Fruit fly (Drosophila melanogaster) whole organism, prepupa: ENCODE results near the gene sing.

Experiments used
- Blimp-1 ChIP-seq: fragments of 200-800 bp; sonication (Bioruptor generic); optimal IDR thresholded peaks from 3 replicates; lab custom pipeline; 2017; ENCODE audit warnings: missing biosample characterization, missing genetic modification characterization, mild to moderate bottlenecking, moderate library complexity, missing genetic modification reagents
- CG10631 ChIP-seq: fragments of 200-800 bp; sonication (Bioruptor generic); optimal IDR thresholded peaks from 2 replicates; lab custom pipeline; 2016; ENCODE audit warnings: missing biosample characterization, missing genetic modification characterization
- CG10669 ChIP-seq: fragments of 200-800 bp; sonication (Bioruptor generic); optimal IDR thresholded peaks from 3 replicates; lab custom pipeline; 2018; ENCODE audit warnings: missing biosample characterization, mild to moderate bottlenecking, missing genetic modification characterization, moderate library complexity
- CG11762 ChIP-seq: fragments of 200-800 bp; sonication (Bioruptor generic); optimal IDR thresholded peaks from 3 replicates; lab custom pipeline; 2016; ENCODE audit warnings: missing biosample characterization, missing genetic modification characterization; ENCODE audit not compliant: insufficient read depth
- CG11902 ChIP-seq: fragments of 200-800 bp; sonication (Bioruptor generic); optimal IDR thresholded peaks from 3 replicates; lab custom pipeline; 2016; ENCODE audit warnings: missing biosample characterization, missing genetic modification characterization
- CG15336 ChIP-seq: fragments of 200-800 bp; sonication (Bioruptor generic); IDR thresholded peaks from 2 replicates; pipeline ENCODE4 v1.3.6; 2022; ENCODE audit warnings: missing biosample characterization, missing genetic modification characterization
- CG1621 ChIP-seq: fragments of 200-800 bp; sonication (Bioruptor generic); optimal IDR thresholded peaks from 3 replicates; lab custom pipeline; 2018; ENCODE audit warnings: missing biosample characterization, mild to moderate bottlenecking, missing genetic modification characterization
- CG3032 ChIP-seq: fragments of 200-800 bp; optimal IDR thresholded peaks from 2 replicates; lab custom pipeline; 2019; ENCODE audit warnings: missing biosample characterization, mild to moderate bottlenecking, missing genetic modification characterization, moderate library complexity
- CG32006 ChIP-seq: fragments of 200-800 bp; sonication (Bioruptor generic); optimal IDR thresholded peaks from 3 replicates; lab custom pipeline; 2017; ENCODE audit warnings: missing biosample characterization, mild to moderate bottlenecking, missing genetic modification characterization
- CG3919 ChIP-seq: fragments of 200-800 bp; sonication (Bioruptor generic); optimal IDR thresholded peaks from 3 replicates; lab custom pipeline; 2016; ENCODE audit warnings: missing biosample characterization, missing genetic modification characterization
- CG6163 ChIP-seq: fragments of 200-800 bp; sonication (Bioruptor generic); IDR thresholded peaks from 3 replicates; pipeline ENCODE4 v1.3.6; 2022; ENCODE audit warnings: missing biosample characterization, missing genetic modification characterization
- CG6792 ChIP-seq: fragments of 200-800 bp; sonication (Bioruptor generic); optimal IDR thresholded peaks from 3 replicates; lab custom pipeline; 2016; ENCODE audit warnings: missing biosample characterization, missing genetic modification characterization
- CG6854 ChIP-seq: fragments of 200-800 bp; sonication (Bioruptor generic); optimal IDR thresholded peaks from 2 replicates; lab custom pipeline; 2017; ENCODE audit warnings: missing biosample characterization, mild to moderate bottlenecking, missing genetic modification characterization
- CG7368 ChIP-seq: fragments of 200-800 bp; sonication (Bioruptor generic); optimal IDR thresholded peaks from 3 replicates; lab custom pipeline; 2016; ENCODE audit warnings: missing biosample characterization, missing genetic modification characterization
- CG8119 ChIP-seq: fragments of 200-800 bp; sonication (Bioruptor generic); IDR thresholded peaks from 3 replicates; pipeline ENCODE4 v1.3.6; 2022; ENCODE audit warnings: missing biosample characterization, missing genetic modification characterization
- CG9139 ChIP-seq: fragments of 200-800 bp; sonication (Bioruptor generic); optimal IDR thresholded peaks from 3 replicates; lab custom pipeline; 2017; ENCODE audit warnings: missing biosample characterization, mild to moderate bottlenecking, missing genetic modification characterization
- Eip75B ChIP-seq: fragments of 200-800 bp; sonication (Bioruptor generic); optimal IDR thresholded peaks from 3 replicates; lab custom pipeline; 2016; ENCODE audit warnings: missing biosample characterization, missing genetic modification characterization
- Eip78C ChIP-seq: fragments of 200-800 bp; sonication (Bioruptor generic); peaks from one replicate; lab custom pipeline; 2016; ENCODE audit warnings: missing biosample characterization, missing genetic modification characterization
- Eip93F ChIP-seq: fragments of 200-800 bp; sonication (Bioruptor generic); optimal IDR thresholded peaks from 2 replicates; lab custom pipeline; 2016; ENCODE audit warnings: missing biosample characterization, mild to moderate bottlenecking, missing genetic modification characterization
- Ets21C ChIP-seq: fragments of 200-800 bp; sonication (Bioruptor generic); optimal IDR thresholded peaks from 3 replicates; lab custom pipeline; 2016; ENCODE audit warnings: missing biosample characterization, missing genetic modification characterization
- Gug ChIP-seq: fragments of 200-800 bp; sonication (Bioruptor generic); IDR thresholded peaks from 2 replicates; pipeline ENCODE4 v1.3.6; 2022; ENCODE audit warnings: missing biosample characterization, missing genetic modification characterization
- Hr4 ChIP-seq: fragments of 200-800 bp; sonication (Bioruptor generic); optimal IDR thresholded peaks from 3 replicates; lab custom pipeline; 2016; ENCODE audit warnings: missing biosample characterization, missing genetic modification characterization
- Lpt ChIP-seq: fragments of 200-800 bp; sonication (Bioruptor generic); optimal IDR thresholded peaks from 3 replicates; lab custom pipeline; 2016; ENCODE audit warnings: missing biosample characterization, missing genetic modification characterization
- Met ChIP-seq: fragments of 200-800 bp; sonication (Bioruptor generic); optimal IDR thresholded peaks from 3 replicates; lab custom pipeline; 2016; ENCODE audit warnings: missing biosample characterization, missing genetic modification characterization
- OdsH ChIP-seq: fragments of 200-800 bp; sonication (Bioruptor generic); optimal IDR thresholded peaks from 3 replicates; lab custom pipeline; 2016; ENCODE audit warnings: missing biosample characterization, missing genetic modification characterization
- Sox102F ChIP-seq: fragments of 200-800 bp; sonication (Bioruptor generic); optimal IDR thresholded peaks from 2 replicates; lab custom pipeline; 2016; ENCODE audit warnings: missing biosample characterization, mild to moderate bottlenecking, missing genetic modification characterization
- Sox15 ChIP-seq: fragments of 200-800 bp; sonication (Bioruptor generic); optimal IDR thresholded peaks from 3 replicates; lab custom pipeline; 2016; ENCODE audit warnings: missing biosample characterization, missing genetic modification characterization
- achi ChIP-seq: fragments of 200-800 bp; sonication (Bioruptor generic); optimal IDR thresholded peaks from 3 replicates; lab custom pipeline; 2016; ENCODE audit warnings: missing biosample characterization, missing genetic modification characterization
- acj6 ChIP-seq: fragments of 200-800 bp; sonication (Bioruptor generic); optimal IDR thresholded peaks from 3 replicates; lab custom pipeline; 2016; ENCODE audit warnings: missing biosample characterization, missing genetic modification characterization
- dac ChIP-seq: fragments of 200-800 bp; sonication (Bioruptor generic); optimal IDR thresholded peaks from 2 replicates; lab custom pipeline; 2017; ENCODE audit warnings: missing biosample characterization, mild to moderate bottlenecking, missing genetic modification characterization
- dsx ChIP-seq: fragments of 200-800 bp; optimal IDR thresholded peaks from 3 replicates; lab custom pipeline; 2019; ENCODE audit warnings: missing biosample characterization, mild to moderate bottlenecking, missing genetic modification characterization, moderate library complexity; ENCODE audit not compliant: poor library complexity, severe bottlenecking
- eg ChIP-seq: fragments of 200-800 bp; sonication (Bioruptor generic); IDR thresholded peaks from 3 replicates; pipeline ENCODE4 v1.3.6; 2022; ENCODE audit warnings: missing biosample characterization, missing genetic modification characterization
- esn ChIP-seq: fragments of 200-800 bp; sonication (Bioruptor generic); optimal IDR thresholded peaks from 2 replicates; lab custom pipeline; 2016; ENCODE audit warnings: missing biosample characterization, mild to moderate bottlenecking, missing genetic modification characterization, moderate library complexity
- fd59A ChIP-seq: fragments of 200-800 bp; sonication (Bioruptor generic); optimal IDR thresholded peaks from 2 replicates; lab custom pipeline; 2017; ENCODE audit warnings: missing biosample characterization, mild to moderate bottlenecking, missing genetic modification characterization, missing genetic modification reagents
- fd85E ChIP-seq: fragments of 200-800 bp; sonication (Bioruptor generic); optimal IDR thresholded peaks from 3 replicates; lab custom pipeline; 2016; ENCODE audit warnings: missing biosample characterization, missing genetic modification characterization
- lz ChIP-seq: fragments of 200-800 bp; sonication (Bioruptor generic); optimal IDR thresholded peaks from 3 replicates; lab custom pipeline; 2016; ENCODE audit warnings: missing biosample characterization, missing genetic modification characterization
- net ChIP-seq: fragments of 200-800 bp; sonication (Bioruptor generic); optimal IDR thresholded peaks from 3 replicates; lab custom pipeline; 2016; ENCODE audit warnings: missing biosample characterization, missing genetic modification characterization
- pdm3 ChIP-seq: fragments of 200-800 bp; sonication (Bioruptor generic); optimal IDR thresholded peaks from 3 replicates; lab custom pipeline; 2016; ENCODE audit warnings: missing biosample characterization, missing genetic modification characterization
- ss ChIP-seq, 2 experiments: fragments of 200-800 bp; sonication (Bioruptor generic); optimal IDR thresholded peaks; 2 replicates in 1 of 2; 3 replicates in 1 of 2; lab custom pipeline; 2017 to 2018; ENCODE audit warnings: mild to moderate bottlenecking in 2 of 2, missing biosample characterization in 2 of 2, missing genetic modification characterization in 2 of 2, moderate library complexity in 1 of 2
- svp ChIP-seq: fragments of 200-800 bp; sonication (Bioruptor generic); peaks from one replicate; lab custom pipeline; 2016; ENCODE audit warnings: missing biosample characterization, missing genetic modification characterization
- topi ChIP-seq: fragments of 200-800 bp; sonication (Bioruptor generic); optimal IDR thresholded peaks from 3 replicates; lab custom pipeline; 2016; ENCODE audit warnings: missing biosample characterization, missing genetic modification characterization
- vri ChIP-seq: fragments of 200-800 bp; sonication (Bioruptor generic); optimal IDR thresholded peaks from 3 replicates; lab custom pipeline; 2016; ENCODE audit warnings: missing biosample characterization, mild to moderate bottlenecking, missing genetic modification characterization

sing gene

DNA sequence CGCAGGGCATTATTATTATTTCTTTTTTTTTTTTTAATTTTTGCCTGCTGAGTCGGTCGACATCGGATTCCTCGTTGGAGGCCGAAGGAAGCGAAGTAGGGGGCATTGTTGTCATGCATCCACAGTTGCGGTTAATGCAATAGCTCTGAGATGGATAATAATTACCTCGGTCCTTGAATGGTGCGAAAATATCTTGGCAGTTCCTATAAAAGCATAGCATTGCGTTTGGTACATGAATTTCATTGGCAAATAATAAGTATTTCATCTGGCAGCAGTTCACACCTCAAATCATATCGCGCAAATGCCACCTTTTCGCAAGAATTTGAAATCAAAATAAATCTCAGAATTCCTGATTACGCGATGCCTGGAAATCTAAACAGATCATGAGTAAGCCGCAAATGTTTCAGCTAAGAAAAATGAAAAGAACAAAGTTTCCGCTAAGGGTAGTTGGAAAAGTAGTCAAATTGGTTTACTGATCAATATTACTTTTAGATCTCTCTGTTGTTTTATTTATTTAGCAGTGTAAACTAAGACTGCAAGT is 31.9 kb upstream of the sing start (continued):
- TF ChIP-seq eg (GFP tag; lab: Robert Waterston, UW) (no peak), lz (GFP tag; lab: Kevin White, UChicago) (peak; percentile 56), Hr4 (GFP tag; lab: Kevin White, UChicago) (no peak), Eip93F (GFP tag; lab: Kevin White, UChicago) (no peak), CG15336 (no peak), CG10631 (GFP tag; lab: Kevin White, UChicago) (peak; percentile 31), dsx (GFP tag; lab: Kevin White, UChicago) (no peak), CG9139 (no peak), CG7368 (GFP tag; lab: Kevin White, UChicago) (no peak), ss (GFP tag; optimal IDR thresholded peaks at IDR 0.05; lab: Kevin White, UChicago) (peak in 1 of 2 experiments; percentile 20), esn (peak; percentile 67), Sox15 (GFP tag; lab: Kevin White, UChicago) (peak; percentile 49)
- TF ChIP-seq, all 60 proteins: peak for 31

DNA sequence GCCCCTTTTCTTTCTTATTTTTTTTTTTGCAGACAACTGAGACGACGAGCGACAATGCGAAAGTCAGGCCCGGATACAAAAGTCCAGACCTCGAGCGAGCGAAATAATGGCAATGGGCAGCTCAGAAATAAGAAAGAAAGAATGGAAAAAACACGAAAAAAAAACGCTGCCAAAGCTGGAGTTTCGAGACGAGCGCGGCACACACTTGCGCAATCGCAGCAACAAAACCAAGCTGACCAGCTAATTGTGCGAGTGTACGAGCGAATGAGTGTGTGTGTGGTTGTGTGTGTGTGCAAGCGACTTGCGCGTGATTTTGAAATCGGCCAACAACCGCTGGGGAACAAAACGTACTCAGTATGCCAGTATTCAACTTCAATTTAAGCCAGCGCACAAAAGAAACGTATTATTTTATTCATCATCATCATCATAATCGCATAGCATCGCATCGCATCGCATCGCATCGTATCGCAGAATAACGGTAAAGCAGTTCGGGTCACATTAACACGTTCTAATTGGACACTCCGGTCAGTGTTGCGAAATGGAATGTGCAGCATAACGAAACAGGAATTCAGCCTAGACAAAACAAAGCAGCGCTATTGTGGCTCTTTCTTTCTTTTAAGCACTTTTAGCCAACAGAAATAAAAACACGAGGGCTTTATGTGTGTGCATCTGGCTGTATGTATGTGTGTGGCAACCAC is 31.2 kb upstream of the sing start:
- peak; percentile 77 for TF ChIP-seq vri (GFP tag; lab: Kevin White, UChicago)
- TF ChIP-seq CG3919 (GFP tag; lab: Kevin White, UChicago): no peak
- TF ChIP-seq CG10631 (GFP tag; lab: Kevin White, UChicago): no peak
- no peak for TF ChIP-seq Ets21C (GFP tag; lab: Kevin White, UChicago)
- TF ChIP-seq Gug: no peak
- TF ChIP-seq CG6163: peak; percentile 53; the same call in 1 of the 3 replicates
- TF ChIP-seq net: no peak
- no peak for TF ChIP-seq Sox15 (GFP tag; lab: Kevin White, UChicago)
- no peak for TF ChIP-seq svp (GFP tag; lab: Kevin White, UChicago)
- TF ChIP-seq CG10669: no peak
- peak; percentile 77 for TF ChIP-seq CG6854 (GFP tag; lab: Kevin White, UChicago)
- peak; percentile 40; the same call in 2 of the 3 replicates for TF ChIP-seq eg (GFP tag; lab: Robert Waterston, UW)
- TF ChIP-seq CG1621 (tag; lab: Kevin White, UChicago): no peak
- no peak for TF ChIP-seq CG6792 (GFP tag; lab: Kevin White, UChicago)
- TF ChIP-seq CG3032 (tag; lab: Kevin White, UChicago): no peak
- TF ChIP-seq Hr4 (GFP tag; lab: Kevin White, UChicago): no peak
- TF ChIP-seq CG11902 (GFP tag; lab: Kevin White, UChicago): no peak
- TF ChIP-seq Eip78C: peak; percentile 27
- no peak for TF ChIP-seq pdm3
- 0 out of 3 replicates have a peak, but pooled peaks have one; percentile 38 for TF ChIP-seq CG8119 (GFP tag; lab: Robert Waterston, UW)
- no peak for TF ChIP-seq Eip75B
- TF ChIP-seq CG7368 (GFP tag; lab: Kevin White, UChicago): no peak
- no peak for TF ChIP-seq Met (GFP tag; lab: Kevin White, UChicago)
- TF ChIP-seq fd85E (GFP tag; lab: Kevin White, UChicago): no peak
- TF ChIP-seq ss (GFP tag; optimal IDR thresholded peaks at IDR 0.05; lab: Kevin White, UChicago): peak; percentile 55 to 57
- TF ChIP-seq esn: no peak
- no peak for TF ChIP-seq lz (GFP tag; lab: Kevin White, UChicago)
- no peak for TF ChIP-seq topi
- TF ChIP-seq CG9139: peak; percentile 21
- no peak for TF ChIP-seq dac
- no peak for TF ChIP-seq CG11762
- TF ChIP-seq CG32006: no peak
- TF ChIP-seq, all 60 proteins: peak for 8

DNA sequence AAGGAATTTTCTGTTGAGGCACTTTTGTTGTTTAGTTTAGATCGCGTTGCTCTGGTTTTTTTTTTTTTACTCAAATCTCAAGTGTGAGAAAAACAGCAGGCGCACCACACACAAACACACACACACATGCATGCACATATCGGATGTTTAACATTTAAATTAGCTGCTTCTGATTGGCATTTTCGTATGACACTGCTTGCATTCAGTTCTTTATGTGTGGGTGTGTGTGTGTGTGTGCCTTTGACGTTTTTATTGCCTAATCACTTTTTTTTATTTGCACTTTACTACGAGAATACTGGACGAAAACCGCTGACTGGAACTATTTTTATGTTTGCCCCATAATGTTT is 30.7 kb upstream of the sing start:
- TF ChIP-seq CG1621 (tag; lab: Kevin White, UChicago): no peak
- no peak for TF ChIP-seq CG9139
- no peak for TF ChIP-seq Eip75B
- no peak for TF ChIP-seq fd59A (GFP tag; lab: Kevin White, UChicago)
- TF ChIP-seq eg (GFP tag; lab: Robert Waterston, UW): no peak
- TF ChIP-seq ss (GFP tag; optimal IDR thresholded peaks at IDR 0.05; lab: Kevin White, UChicago): no peak
- no peak for TF ChIP-seq CG8119 (GFP tag; lab: Robert Waterston, UW)
- no peak for TF ChIP-seq CG7368 (GFP tag; lab: Kevin White, UChicago)
- no peak for TF ChIP-seq achi (GFP tag; lab: Kevin White, UChicago)
- no peak for TF ChIP-seq Eip78C
- TF ChIP-seq OdsH (GFP tag; lab: Kevin White, UChicago): no peak
- TF ChIP-seq Sox102F: no peak
- no peak for TF ChIP-seq CG3919 (GFP tag; lab: Kevin White, UChicago)
- TF ChIP-seq acj6 (GFP tag; lab: Kevin White, UChicago): no peak
- TF ChIP-seq fd85E (GFP tag; lab: Kevin White, UChicago): no peak
- TF ChIP-seq CG10631 (GFP tag; lab: Kevin White, UChicago): no peak
- TF ChIP-seq Lpt (GFP tag; lab: Kevin White, UChicago): no peak
- no peak for TF ChIP-seq Blimp-1 (GFP tag; lab: Kevin White, UChicago)
